Worm (Caenorhabditis elegans) whole organism, L2 larva: ENCODE results near the gene C34E10.9.
A peak's percentile ranks its signal among the peaks of the same experiment; 100 is the strongest.

Source experiments
- C34F6.9 ChIP-seq: fragments of 150-350 bp; optimal IDR thresholded peaks from 2 replicates; lab custom pipeline; 2014; ENCODE audit warnings: missing biosample characterization, missing genetic modification characterization
- F13H6.1 ChIP-seq: sonication (generic microtip); optimal IDR thresholded peaks from 2 replicates; lab custom pipeline; 2016; ENCODE audit warnings: missing genetic modification characterization, missing compliant biosample characterization
- R02D3.7 ChIP-seq: fragments of 150-350 bp; optimal IDR thresholded peaks from 2 replicates; lab custom pipeline; 2014; ENCODE audit warnings: missing biosample characterization, missing genetic modification characterization
- Y55F3AM.14 ChIP-seq: fragments of 200-800 bp; sonication (Bioruptor generic); optimal IDR thresholded peaks from 2 replicates; lab custom pipeline; 2018; ENCODE audit warnings: mild to moderate bottlenecking, missing genetic modification characterization, missing compliant biosample characterization
- alr-1 ChIP-seq: fragments of 150-350 bp; optimal IDR thresholded peaks from 2 replicates; lab custom pipeline; 2014; ENCODE audit warnings: missing biosample characterization, missing genetic modification characterization
- ama-1 ChIP-seq: fragments of 150-350 bp; optimal IDR thresholded peaks from 2 replicates; lab custom pipeline; 2018; ENCODE audit warnings: inconsistent platforms
- blmp-1 ChIP-seq: sonication (generic microtip); optimal IDR thresholded peaks from 2 replicates; lab custom pipeline; 2017; ENCODE audit warnings: missing genetic modification characterization, mild to moderate bottlenecking, missing compliant biosample characterization, antibody characterized with exemption, moderate library complexity; ENCODE audit not compliant: insufficient read depth
- ceh-16 ChIP-seq: fragments of 150-350 bp; optimal IDR thresholded peaks from 2 replicates; lab custom pipeline; 2014; ENCODE audit warnings: missing biosample characterization, missing genetic modification characterization
- ceh-82 ChIP-seq: fragments of 150-350 bp; optimal IDR thresholded peaks from 2 replicates; lab custom pipeline; 2014; ENCODE audit warnings: missing biosample characterization, missing genetic modification characterization
- dmd-4 ChIP-seq: sonication (generic microtip); optimal IDR thresholded peaks from 2 replicates; lab custom pipeline; 2017; ENCODE audit warnings: missing biosample characterization, missing genetic modification characterization
- fos-1 ChIP-seq: fragments of 150-350 bp; optimal IDR thresholded peaks from 2 replicates; lab custom pipeline; 2014; ENCODE audit warnings: missing biosample characterization, missing genetic modification characterization
- gmeb-1 ChIP-seq: fragments of 150-350 bp; optimal IDR thresholded peaks from 2 replicates; lab custom pipeline; 2014; ENCODE audit warnings: missing biosample characterization, missing genetic modification characterization
- lin-39 ChIP-seq: fragments of 150-350 bp; optimal IDR thresholded peaks from 2 replicates; lab custom pipeline; 2014; ENCODE audit warnings: missing biosample characterization, missing genetic modification reagents, missing genetic modification characterization
- lsy-2 ChIP-seq, 2 experiments: fragments of 150-350 bp in 1 of 2; sonication (generic microtip) in 1 of 2; optimal IDR thresholded peaks; 2 replicates each; lab custom pipeline; 2014 to 2017; ENCODE audit warnings: missing biosample characterization in 2 of 2, missing genetic modification characterization in 2 of 2
- mab-5 ChIP-seq: fragments of 150-350 bp; optimal IDR thresholded peaks from 2 replicates; lab custom pipeline; 2014; ENCODE audit warnings: missing biosample characterization, missing genetic modification characterization
- mdl-1 ChIP-seq, 2 experiments: fragments of 150-350 bp in 1 of 2; sonication (generic microtip) in 1 of 2; optimal IDR thresholded peaks; 2 replicates each; lab custom pipeline; 2017; ENCODE audit warnings: missing biosample characterization in 2 of 2, missing genetic modification characterization in 2 of 2
- nhr-10 ChIP-seq: sonication (generic microtip); optimal IDR thresholded peaks from 2 replicates; lab custom pipeline; 2017; ENCODE audit warnings: missing biosample characterization, missing genetic modification characterization
- nhr-12 ChIP-seq: fragments of 150-350 bp; optimal IDR thresholded peaks from 2 replicates; lab custom pipeline; 2014; ENCODE audit warnings: missing biosample characterization, missing genetic modification characterization
- nhr-129 ChIP-seq: fragments of 150-350 bp; optimal IDR thresholded peaks from 2 replicates; lab custom pipeline; 2014; ENCODE audit warnings: missing biosample characterization, missing genetic modification characterization
- nhr-21 ChIP-seq: fragments of 150-350 bp; optimal IDR thresholded peaks from 2 replicates; lab custom pipeline; 2014; ENCODE audit warnings: missing biosample characterization, missing genetic modification characterization
- nhr-23 ChIP-seq: fragments of 150-350 bp; optimal IDR thresholded peaks from 2 replicates; lab custom pipeline; 2014; ENCODE audit warnings: missing biosample characterization, missing genetic modification reagents, missing genetic modification characterization
- nhr-25 ChIP-seq: fragments of 150-350 bp; sonication (generic microtip); optimal IDR thresholded peaks from 3 replicates; lab custom pipeline; 2014; ENCODE audit warnings: missing biosample characterization, missing genetic modification characterization
- nhr-6 ChIP-seq: fragments of 150-350 bp; optimal IDR thresholded peaks from 2 replicates; lab custom pipeline; 2014; ENCODE audit warnings: missing biosample characterization, missing genetic modification characterization
- sem-4 ChIP-seq: fragments of 150-350 bp; optimal IDR thresholded peaks from 2 replicates; lab custom pipeline; 2014; ENCODE audit warnings: missing biosample characterization, missing genetic modification reagents, missing genetic modification characterization
- skn-1 ChIP-seq: sonication (generic microtip); optimal IDR thresholded peaks from 2 replicates; lab custom pipeline; 2017; ENCODE audit warnings: missing biosample characterization, missing genetic modification characterization
- sma-9 ChIP-seq, 2 experiments: fragments of 150-350 bp in 1 of 2; sonication (generic microtip) in 1 of 2; optimal IDR thresholded peaks; 2 replicates each; lab custom pipeline; 2014 to 2016; ENCODE audit warnings: missing genetic modification characterization in 2 of 2, mild to moderate bottlenecking in 1 of 2, missing biosample characterization in 1 of 2, missing compliant biosample characterization in 1 of 2, missing genetic modification reagents in 1 of 2, moderate library complexity in 1 of 2
- unc-55 ChIP-seq: fragments of 150-350 bp; sonication (generic microtip); optimal IDR thresholded peaks from 3 replicates; lab custom pipeline; 2014; ENCODE audit warnings: missing biosample characterization, missing genetic modification reagents, missing genetic modification characterization
- unc-62 ChIP-seq: fragments of 150-350 bp; optimal IDR thresholded peaks from 2 replicates; lab custom pipeline; 2014; ENCODE audit warnings: missing biosample characterization, missing genetic modification reagents, missing genetic modification characterization
- zag-1 ChIP-seq: fragments of 150-350 bp; optimal IDR thresholded peaks from 2 replicates; lab custom pipeline; 2014; ENCODE audit warnings: missing biosample characterization, missing genetic modification characterization
- ztf-1 ChIP-seq: fragments of 200-800 bp; sonication (Bioruptor generic); conservative IDR thresholded peaks from 2 replicates; pipeline ENCODE4 v1.3.6; 2022; ENCODE audit warnings: missing genetic modification characterization, missing compliant biosample characterization
- ztf-11 ChIP-seq: sonication (generic microtip); optimal IDR thresholded peaks from 2 replicates; lab custom pipeline; 2017; ENCODE audit warnings: missing biosample characterization, missing genetic modification characterization

C34E10.9 gene

ce11 chrIII:5294867-5295266 is 31.7 kb upstream of the C34E10.9 start (continued):
- peak; percentile 78 for TF ChIP-seq nhr-129
- TF ChIP-seq nhr-6 = peak; percentile 9

DNA sequence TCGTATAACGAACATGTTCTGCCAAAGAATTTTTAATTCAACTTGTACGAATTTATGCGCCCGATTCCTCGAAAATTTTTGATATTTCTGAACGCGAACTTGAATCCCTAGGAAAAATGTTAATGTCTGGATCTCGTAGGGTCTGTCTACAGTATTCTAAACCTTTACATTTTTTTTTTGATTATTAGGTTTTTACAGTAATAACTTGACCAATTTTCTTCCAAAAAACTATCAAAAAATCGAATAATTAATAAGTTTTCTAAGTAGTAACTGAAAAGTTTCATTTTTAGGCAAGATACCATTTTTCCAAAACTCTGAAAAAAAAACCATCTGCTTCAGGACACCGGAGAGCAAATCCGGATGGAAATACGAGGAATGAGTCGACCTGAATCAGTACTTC is 31.1 kb upstream of the C34E10.9 start:
- TF ChIP-seq ceh-16 (tag; lab: Kevin White, UChicago) (no peak), nhr-6 (no peak), nhr-23 (tag; lab: Kevin White, UChicago) (no peak), nhr-10 (tag; lab: Kevin White, UChicago) (no peak), nhr-25 (tag; lab: Kevin White, UChicago) (no peak), ceh-82 (tag; lab: Kevin White, UChicago) (no peak)

DNA sequence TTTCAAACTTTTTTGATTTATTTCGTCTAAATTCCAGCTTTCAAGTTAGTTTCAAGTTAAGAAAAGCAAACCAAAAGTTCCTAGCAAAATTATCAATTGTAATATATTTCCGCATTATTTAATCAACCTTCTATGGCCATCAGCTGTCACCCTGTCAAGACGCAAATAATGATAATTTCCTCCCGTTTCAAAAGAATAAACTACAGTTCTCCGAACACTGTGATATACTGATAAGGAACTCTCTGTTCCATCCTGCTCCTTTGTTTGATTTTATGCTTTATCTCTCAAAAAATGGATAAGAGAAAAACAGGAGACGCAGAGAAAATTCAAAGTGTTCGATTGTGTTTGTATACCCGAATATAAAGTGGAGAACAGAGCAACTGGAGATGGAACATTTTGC is 28.1 kb upstream of the C34E10.9 start:
- TF ChIP-seq fos-1 = peak; percentile 46
- TF ChIP-seq ama-1 (lab: Kevin White, UChicago) = no peak
- TF ChIP-seq, all 48 proteins: peak for 1

ce11 chrIII:5290230-5290629 is 27.0 kb upstream of the C34E10.9 start:
- no peak for TF ChIP-seq ama-1 (lab: Kevin White, UChicago)
- no peak for TF ChIP-seq C34F6.9 (tag; lab: Kevin White, UChicago)
- no peak for TF ChIP-seq unc-62
- TF ChIP-seq sem-4 (tag; lab: Kevin White, UChicago) = no peak
- no peak for TF ChIP-seq blmp-1
- no peak for TF ChIP-seq skn-1 (tag; lab: Kevin White, UChicago)
- no peak for TF ChIP-seq Y55F3AM.14 (GFP tag; lab: Kevin White, UChicago)
- TF ChIP-seq unc-55 (GFP tag; lab: Kevin White, UChicago) = no peak
- TF ChIP-seq R02D3.7 (tag; lab: Kevin White, UChicago) = no peak
- TF ChIP-seq lin-39 (tag; lab: Kevin White, UChicago) = no peak
- no peak for TF ChIP-seq F13H6.1 (tag; lab: Kevin White, UChicago)
- no peak for TF ChIP-seq mdl-1 (tag; optimal IDR thresholded peaks at IDR 0.05; lab: Kevin White, UChicago)
- no peak for TF ChIP-seq nhr-23 (tag; lab: Kevin White, UChicago)
- TF ChIP-seq fos-1 = no peak
- TF ChIP-seq, all 48 proteins: peak for 0

DNA sequence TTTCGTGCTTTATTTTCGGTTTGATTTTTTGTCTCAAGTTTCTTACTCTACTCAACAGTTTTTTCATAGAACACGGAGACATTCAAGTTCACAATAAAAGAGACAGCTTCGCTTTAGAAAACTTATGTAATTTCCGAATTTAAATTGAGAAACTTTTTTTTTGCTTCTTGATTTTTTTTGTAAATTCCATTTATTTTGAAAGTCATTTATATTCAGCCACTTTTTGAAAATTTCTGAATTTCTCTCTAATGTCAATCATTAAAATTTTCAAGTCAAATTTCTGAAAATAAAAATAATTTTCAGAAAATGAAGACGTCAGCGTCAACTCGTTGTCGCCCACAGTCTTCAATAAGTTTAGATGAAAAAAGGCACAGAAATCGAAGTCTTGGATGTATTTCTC is 24.7 kb upstream of the C34E10.9 start, which contains the start of gene T15B12.1:
Gene T15B12.1 (plus strand): TSS at position 301 of the 400 bp plus-strand sequence.
- no peak for TF ChIP-seq blmp-1
- TF ChIP-seq ztf-11 = no peak
- TF ChIP-seq fos-1 = no peak
- TF ChIP-seq nhr-25 (tag; lab: Kevin White, UChicago) = no peak
- TF ChIP-seq nhr-23 (tag; lab: Kevin White, UChicago) = no peak
- TF ChIP-seq gmeb-1 = no peak
- TF ChIP-seq unc-62 = no peak
- no peak for TF ChIP-seq lsy-2 (tag; optimal IDR thresholded peaks at IDR 0.05; lab: Kevin White, UChicago)
- TF ChIP-seq mab-5 = no peak
- no peak for TF ChIP-seq dmd-4
- no peak for TF ChIP-seq alr-1 (tag; lab: Kevin White, UChicago)
- no peak for TF ChIP-seq C34F6.9 (tag; lab: Kevin White, UChicago)
- no peak for TF ChIP-seq unc-55 (GFP tag; lab: Kevin White, UChicago)
- TF ChIP-seq zag-1 = no peak
- no peak for TF ChIP-seq nhr-21 (tag; lab: Kevin White, UChicago)
- TF ChIP-seq nhr-12 (tag; lab: Kevin White, UChicago) = no peak
- TF ChIP-seq ceh-82 (tag; lab: Kevin White, UChicago) = no peak

- no peak for TF ChIP-seq ztf-1 (GFP tag; lab: Robert Waterston, UW)
- no peak for TF ChIP-seq skn-1 (tag; lab: Kevin White, UChicago)
- TF ChIP-seq mab-5 = no peak
Measured at ce11 chrIII:5286205-5286604, 23.0 kb upstream of the C34E10.9 start, which contains the start of gene ZC395.11. ZC395.11 (minus strand) TSS chrIII:5286305.

DNA sequence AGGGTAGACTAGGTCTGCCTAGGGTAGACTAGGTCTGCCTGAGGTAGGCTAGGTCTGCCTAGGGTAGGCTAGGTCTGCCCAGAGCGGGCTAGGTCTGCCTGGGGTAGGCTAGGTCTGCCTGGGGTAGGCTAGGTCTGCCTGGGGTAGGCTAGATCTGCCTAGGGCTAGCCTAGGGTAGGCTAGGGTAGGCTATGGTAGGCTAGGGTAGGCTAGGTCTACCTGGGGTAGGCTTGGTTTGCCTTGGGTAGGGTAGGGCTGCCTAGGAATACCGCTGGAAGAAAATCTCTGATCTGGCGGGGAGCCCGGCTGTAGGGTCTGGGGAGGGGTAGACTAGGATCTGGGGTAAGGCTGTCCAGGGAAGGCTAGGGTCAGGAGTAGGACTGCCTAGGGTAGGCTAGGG is 22.3 kb upstream of the C34E10.9 start:
- TF ChIP-seq ceh-82 (tag; lab: Kevin White, UChicago) = no peak
- TF ChIP-seq sma-9 (GFP tag; optimal IDR thresholded peaks at IDR 0.05; lab: Kevin White, UChicago) = no peak
- TF ChIP-seq sma-9 (tag; optimal IDR thresholded peaks at IDR 0.05; lab: Kevin White, UChicago) = no peak
- no peak for TF ChIP-seq lin-39 (tag; lab: Kevin White, UChicago)
- TF ChIP-seq F13H6.1 (tag; lab: Kevin White, UChicago) = no peak
- no peak for TF ChIP-seq mdl-1 (tag; optimal IDR thresholded peaks at IDR 0.05; lab: Kevin White, UChicago)
